Comparison of ENCODE assay signal across 3 fruit fly cellular contexts in the genomic region with DNA sequence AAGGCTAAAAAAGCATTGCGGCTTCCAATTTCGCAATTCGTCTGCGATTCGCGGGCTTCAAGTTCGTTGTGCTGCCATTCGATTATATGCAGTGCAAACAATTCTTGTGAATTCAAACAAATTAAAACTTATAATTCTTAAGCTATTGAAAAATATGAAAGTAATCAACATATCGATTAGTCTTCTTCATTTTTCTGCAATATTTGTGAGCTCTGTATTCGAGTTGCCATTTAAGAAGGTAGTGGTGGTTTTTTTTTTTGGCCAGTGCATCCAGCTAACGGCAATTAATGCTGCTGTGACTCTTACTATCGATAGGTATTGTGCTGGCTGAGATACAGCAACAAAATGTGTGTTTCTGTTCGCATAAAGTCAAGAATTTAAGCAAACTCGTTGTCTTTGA.
A peak's percentile ranks its signal among the peaks of the same experiment; 100 is the strongest.
TF ChIP-seq lines count a peak whose summit lies in the region.

No protein-coding gene starts in this region.

- no peak for TF ChIP-seq CTCF in whole organism, embryonic (GFP tag; optimal IDR thresholded peaks at IDR 0.05; lab: Kevin White, UChicago)

TF ChIP-seq in whole organism, embryonic, 481 proteins besides CTCF, POLR2A, EP300 and RAD21:
- TF ChIP-seq tll (GFP tag; optimal IDR thresholded peaks at IDR 0.05; lab: Kevin White, UChicago) = no peak
- no peak for TF ChIP-seq HmgD (GFP tag; optimal IDR thresholded peaks at IDR 0.05; lab: Kevin White, UChicago)
- peak; percentile 62 for TF ChIP-seq Drgx (GFP tag; IDR thresholded peaks at IDR 0.05; lab: Robert Waterston, UW)
- no peak for TF ChIP-seq CG9727 (GFP tag; optimal IDR thresholded peaks at IDR 0.05; lab: Kevin White, UChicago)

TF ChIP-seq in whole organism, prepupa, 60 proteins besides CTCF, POLR2A, EP300 and RAD21 (continues in another document):
- TF ChIP-seq salr (GFP tag; optimal IDR thresholded peaks at IDR 0.05; lab: Kevin White, UChicago) = no peak
- TF ChIP-seq CG11902 (GFP tag; optimal IDR thresholded peaks at IDR 0.05; lab: Kevin White, UChicago) = no peak
- no peak for TF ChIP-seq esn (GFP tag; optimal IDR thresholded peaks at IDR 0.05; lab: Kevin White, UChicago)
- TF ChIP-seq Eip78C (GFP tag; lab: Kevin White, UChicago) = peak; percentile 44
- peak; percentile 75 for TF ChIP-seq eg (GFP tag; IDR thresholded peaks at IDR 0.05; lab: Robert Waterston, UW)
- no peak for TF ChIP-seq Eip93F (GFP tag; optimal IDR thresholded peaks at IDR 0.05; lab: Kevin White, UChicago)
- TF ChIP-seq CG8319 (GFP tag; optimal IDR thresholded peaks at IDR 0.05; lab: Kevin White, UChicago) = no peak
- no peak for TF ChIP-seq CG11762 (GFP tag; optimal IDR thresholded peaks at IDR 0.05; lab: Kevin White, UChicago; ENCODE audit: insufficient read depth)
- no peak for TF ChIP-seq Smox (GFP tag; optimal IDR thresholded peaks at IDR 0.05; lab: Kevin White, UChicago)
- TF ChIP-seq CG32006 (GFP tag; optimal IDR thresholded peaks at IDR 0.05; lab: Kevin White, UChicago) = peak; percentile 34
- no peak for TF ChIP-seq CG8119 (GFP tag; IDR thresholded peaks at IDR 0.05; lab: Robert Waterston, UW)
- no peak for TF ChIP-seq Hr39 (GFP tag; optimal IDR thresholded peaks at IDR 0.05; lab: Kevin White, UChicago)
- no peak for TF ChIP-seq CG3032 (tag; optimal IDR thresholded peaks at IDR 0.05; lab: Kevin White, UChicago)
- TF ChIP-seq Met (GFP tag; optimal IDR thresholded peaks at IDR 0.05; lab: Kevin White, UChicago) = no peak
- TF ChIP-seq Hr4 (GFP tag; optimal IDR thresholded peaks at IDR 0.05; lab: Kevin White, UChicago) = no peak
- TF ChIP-seq fd59A (GFP tag; optimal IDR thresholded peaks at IDR 0.05; lab: Kevin White, UChicago) = no peak
- TF ChIP-seq CG6808 (GFP tag; optimal IDR thresholded peaks at IDR 0.05; lab: Kevin White, UChicago) = no peak
- no peak for TF ChIP-seq net (GFP tag; optimal IDR thresholded peaks at IDR 0.05; lab: Kevin White, UChicago)
- TF ChIP-seq CG6276 (GFP tag; optimal IDR thresholded peaks at IDR 0.05; lab: Kevin White, UChicago) = no peak
- TF ChIP-seq CG6854 (GFP tag; optimal IDR thresholded peaks at IDR 0.05; lab: Kevin White, UChicago) = no peak
- no peak for TF ChIP-seq Hr38 (GFP tag; optimal IDR thresholded peaks at IDR 0.05; lab: Kevin White, UChicago)
- no peak for TF ChIP-seq Blimp-1 (GFP tag; optimal IDR thresholded peaks at IDR 0.05; lab: Kevin White, UChicago)
- no peak for TF ChIP-seq CG16779 (tag; optimal IDR thresholded peaks at IDR 0.05; lab: Kevin White, UChicago)
- TF ChIP-seq CG10669 (GFP tag; optimal IDR thresholded peaks at IDR 0.05; lab: Kevin White, UChicago) = no peak
- TF ChIP-seq cyc (GFP tag; optimal IDR thresholded peaks at IDR 0.05; lab: Kevin White, UChicago) = no peak
- TF ChIP-seq CG10631 (GFP tag; optimal IDR thresholded peaks at IDR 0.05; lab: Kevin White, UChicago) = no peak
- TF ChIP-seq CG11294 (GFP tag; IDR thresholded peaks at IDR 0.05; lab: Robert Waterston, UW) = peak; percentile 44; the same call in 1 of the 2 replicates
- no peak for TF ChIP-seq CG7368 (GFP tag; optimal IDR thresholded peaks at IDR 0.05; lab: Kevin White, UChicago)
- TF ChIP-seq CG6163 (GFP tag; IDR thresholded peaks at IDR 0.05; lab: Robert Waterston, UW) = 0 out of 3 replicates have a peak, but pooled peaks have one; percentile 48
- TF ChIP-seq Sox15 (GFP tag; optimal IDR thresholded peaks at IDR 0.05; lab: Kevin White, UChicago) = no peak
- TF ChIP-seq CG8632 (GFP tag; optimal IDR thresholded peaks at IDR 0.05; lab: Kevin White, UChicago) = no peak
- TF ChIP-seq Ets21C (GFP tag; optimal IDR thresholded peaks at IDR 0.05; lab: Kevin White, UChicago) = no peak
- TF ChIP-seq dsx (GFP tag; optimal IDR thresholded peaks at IDR 0.05; lab: Kevin White, UChicago; ENCODE audit: poor library complexity, severe bottlenecking) = no peak
- peak; percentile 18 for TF ChIP-seq OdsH (GFP tag; optimal IDR thresholded peaks at IDR 0.05; lab: Kevin White, UChicago)
- TF ChIP-seq spab (GFP tag; optimal IDR thresholded peaks at IDR 0.05; lab: Kevin White, UChicago) = no peak
- TF ChIP-seq achi (GFP tag; optimal IDR thresholded peaks at IDR 0.05; lab: Kevin White, UChicago) = no peak
- peak; percentile 52; the same call in 1 of the 2 replicates for TF ChIP-seq CG15336 (GFP tag; IDR thresholded peaks at IDR 0.05; lab: Robert Waterston, UW)
- no peak for TF ChIP-seq Gug (GFP tag; IDR thresholded peaks at IDR 0.05; lab: Robert Waterston, UW)
- no peak for TF ChIP-seq pdm3 (GFP tag; optimal IDR thresholded peaks at IDR 0.05; lab: Kevin White, UChicago)
- TF ChIP-seq dac (GFP tag; optimal IDR thresholded peaks at IDR 0.05; lab: Kevin White, UChicago) = no peak
- peak; percentile 6 for TF ChIP-seq Sox102F (GFP tag; optimal IDR thresholded peaks at IDR 0.05; lab: Kevin White, UChicago)
- no peak for TF ChIP-seq Eip75B (GFP tag; optimal IDR thresholded peaks at IDR 0.05; lab: Kevin White, UChicago)

TF ChIP-seq in whole organism, pupa, 21 proteins besides CTCF, POLR2A, EP300 and RAD21:
- TF ChIP-seq CG8301 (tag; optimal IDR thresholded peaks at IDR 0.05; lab: Kevin White, UChicago) = no peak
- no peak for TF ChIP-seq Ets98B (GFP tag; IDR thresholded peaks at IDR 0.05; lab: Robert Waterston, UW)
- no peak for TF ChIP-seq Pif1A (GFP tag; optimal IDR thresholded peaks at IDR 0.05; lab: Kevin White, UChicago)
- no peak for TF ChIP-seq EcR (GFP tag; optimal IDR thresholded peaks at IDR 0.05; lab: Kevin White, UChicago)
- peak; percentile 46; the same call in 1 of the 3 replicates for TF ChIP-seq fd96Ca (GFP tag; IDR thresholded peaks at IDR 0.05; lab: Robert Waterston, UW)
- TF ChIP-seq gl (tag; optimal IDR thresholded peaks at IDR 0.05; lab: Kevin White, UChicago) = no peak
- peak; percentile 61; the same call in 2 of the 3 replicates for TF ChIP-seq CG4496 (GFP tag; IDR thresholded peaks at IDR 0.05; lab: Robert Waterston, UW)
- TF ChIP-seq CG32121 (GFP tag; IDR thresholded peaks at IDR 0.05; lab: Robert Waterston, UW) = peak; percentile 77
TF ChIP-seq in whole organism, pupa: peak in this region for 3.
